Fruit fly (Drosophila melanogaster) whole organism, embryonic: ENCODE data around the gene Trax.

ENCODE experiments used
- Asciz ChIP-seq: fragments of 200-800 bp; sonication (Bioruptor generic); optimal IDR thresholded peaks from 2 replicates; lab custom pipeline; 2017; ENCODE audit warnings: missing biosample characterization, mild to moderate bottlenecking, missing genetic modification characterization, missing genetic modification reagents
- BtbVII ChIP-seq: fragments of 200-800 bp; sonication (Bioruptor generic); optimal IDR thresholded peaks from 3 replicates; lab custom pipeline; 2017; ENCODE audit warnings: missing biosample characterization, mild to moderate bottlenecking, missing genetic modification characterization
- CG10321 ChIP-seq: fragments of 200-800 bp; sonication (Bioruptor generic); IDR thresholded peaks from 2 replicates; pipeline ENCODE4 v1.3.6; 2022; ENCODE audit warnings: missing biosample characterization, missing genetic modification characterization
- CG12219 ChIP-seq: fragments of 200-800 bp; sonication (Bioruptor generic); optimal IDR thresholded peaks from 3 replicates; lab custom pipeline; 2018; ENCODE audit warnings: missing biosample characterization, mild to moderate bottlenecking, missing genetic modification characterization
- CG12769 ChIP-seq: fragments of 200-800 bp; sonication (Bioruptor generic); optimal IDR thresholded peaks from 2 replicates; lab custom pipeline; 2019; ENCODE audit warnings: missing biosample characterization, mild to moderate bottlenecking, missing genetic modification characterization, moderate library complexity
- CG13775 ChIP-seq: fragments of 200-800 bp; sonication (Bioruptor generic); optimal IDR thresholded peaks from 3 replicates; lab custom pipeline; 2017; ENCODE audit warnings: missing biosample characterization, mild to moderate bottlenecking, missing genetic modification characterization
- CG1529 ChIP-seq: fragments of 200-800 bp; sonication (Bioruptor generic); optimal IDR thresholded peaks from 3 replicates; lab custom pipeline; 2018; ENCODE audit warnings: missing biosample characterization, missing genetic modification characterization
- CG17361 ChIP-seq: fragments of 200-800 bp; sonication (Bioruptor generic); IDR thresholded peaks from 3 replicates; pipeline ENCODE4 v1.3.6; 2022; ENCODE audit warnings: missing biosample characterization, missing genetic modification characterization
- CG18619 ChIP-seq: fragments of 200-800 bp; sonication (Bioruptor generic); optimal IDR thresholded peaks from 3 replicates; lab custom pipeline; 2017; ENCODE audit warnings: missing biosample characterization, mild to moderate bottlenecking, missing genetic modification characterization
- CG30020 ChIP-seq: fragments of 200-800 bp; optimal IDR thresholded peaks from 2 replicates; lab custom pipeline; 2019; ENCODE audit warnings: missing biosample characterization, mild to moderate bottlenecking, missing genetic modification characterization, moderate library complexity
- CG34376 ChIP-seq: fragments of 200-800 bp; sonication (Bioruptor generic); optimal IDR thresholded peaks from 2 replicates; lab custom pipeline; 2018; ENCODE audit warnings: missing biosample characterization, mild to moderate bottlenecking, missing genetic modification characterization
- CG3847 ChIP-seq: fragments of 200-800 bp; sonication (Bioruptor generic); IDR thresholded peaks from 2 replicates; pipeline ENCODE4 v1.3.6; 2022; ENCODE audit warnings: missing biosample characterization, missing genetic modification characterization
- CG4282 ChIP-seq: fragments of 200-800 bp; sonication (Bioruptor generic); optimal IDR thresholded peaks from 2 replicates; lab custom pipeline; 2016; ENCODE audit warnings: missing biosample characterization, missing genetic modification characterization
- CG6765 ChIP-seq: fragments of 200-800 bp; sonication (Bioruptor generic); optimal IDR thresholded peaks from 3 replicates; lab custom pipeline; 2017; ENCODE audit warnings: missing biosample characterization, mild to moderate bottlenecking, missing genetic modification characterization
- CG7928 ChIP-seq: fragments of 200-800 bp; sonication (Bioruptor generic); optimal IDR thresholded peaks from 2 replicates; lab custom pipeline; 2017; ENCODE audit warnings: missing biosample characterization, mild to moderate bottlenecking, missing genetic modification characterization
- CG7987 ChIP-seq: fragments of 200-800 bp; sonication (Bioruptor generic); optimal IDR thresholded peaks from 2 replicates; lab custom pipeline; 2018; ENCODE audit warnings: missing biosample characterization, mild to moderate bottlenecking, missing genetic modification characterization, moderate library complexity
- CG8359 ChIP-seq: fragments of 200-800 bp; sonication (Bioruptor generic); optimal IDR thresholded peaks from 2 replicates; lab custom pipeline; 2017; ENCODE audit warnings: missing biosample characterization, mild to moderate bottlenecking, missing genetic modification characterization, borderline replicate concordance
- CG9437 ChIP-seq: fragments of 200-800 bp; sonication (Bioruptor generic); optimal IDR thresholded peaks from 2 replicates; lab custom pipeline; 2018; ENCODE audit warnings: missing biosample characterization, mild to moderate bottlenecking, missing genetic modification characterization
- CTCF ChIP-seq: fragments of 200-800 bp; sonication (Bioruptor generic); optimal IDR thresholded peaks from 2 replicates; lab custom pipeline; 2017; ENCODE audit warnings: missing biosample characterization, mild to moderate bottlenecking, missing genetic modification characterization, moderate library complexity
- CrebB ChIP-seq: fragments of 200-800 bp; sonication (Bioruptor generic); optimal IDR thresholded peaks from 3 replicates; lab custom pipeline; 2018; ENCODE audit warnings: missing biosample characterization, mild to moderate bottlenecking, missing genetic modification characterization
- Dbx ChIP-seq: fragments of 200-800 bp; sonication (Bioruptor generic); IDR thresholded peaks from 3 replicates; pipeline ENCODE4 v1.3.6; 2022; ENCODE audit warnings: missing biosample characterization, missing genetic modification characterization
- Dip3 ChIP-seq: fragments of 200-800 bp; sonication (Bioruptor generic); optimal IDR thresholded peaks from 3 replicates; lab custom pipeline; 2016; ENCODE audit warnings: missing biosample characterization, missing genetic modification characterization
- Fer3 ChIP-seq: fragments of 200-800 bp; sonication (Bioruptor generic); optimal IDR thresholded peaks from 2 replicates; lab custom pipeline; 2018; ENCODE audit warnings: missing biosample characterization, mild to moderate bottlenecking, missing genetic modification characterization, moderate library complexity
- HLH3B ChIP-seq: fragments of 200-800 bp; sonication (Bioruptor generic); IDR thresholded peaks from 2 replicates; pipeline ENCODE4 v1.3.6; 2022; ENCODE audit warnings: missing biosample characterization, missing genetic modification characterization
- Lpt ChIP-seq: fragments of >200 bp; optimal IDR thresholded peaks from 2 replicates; lab custom pipeline; 2018; ENCODE audit warnings: missing biosample characterization, missing genetic modification characterization
- Max ChIP-seq: fragments of 200-800 bp; sonication (Bioruptor generic); optimal IDR thresholded peaks from 2 replicates; lab custom pipeline; 2016; ENCODE audit warnings: missing biosample characterization, mild to moderate bottlenecking, missing genetic modification characterization
- NC2α ChIP-seq: fragments of 200-800 bp; sonication (Bioruptor generic); optimal IDR thresholded peaks from 2 replicates; lab custom pipeline; 2016; ENCODE audit warnings: missing biosample characterization, missing genetic modification characterization
- NK7.1 ChIP-seq: fragments of 200-800 bp; sonication (Bioruptor generic); optimal IDR thresholded peaks from 3 replicates; lab custom pipeline; 2016; ENCODE audit warnings: missing biosample characterization, missing genetic modification characterization
- Opbp ChIP-seq: fragments of 200-800 bp; sonication (Bioruptor generic); IDR thresholded peaks from 3 replicates; pipeline ENCODE4 v1.3.6; 2022; ENCODE audit warnings: missing biosample characterization, missing genetic modification characterization; ENCODE audit not compliant: partially characterized antibody
- PHDP ChIP-seq: fragments of 200-800 bp; sonication (Bioruptor generic); optimal IDR thresholded peaks from 3 replicates; lab custom pipeline; 2018; ENCODE audit warnings: missing biosample characterization, mild to moderate bottlenecking, missing genetic modification characterization, moderate library complexity
- Spps ChIP-seq: fragments of 200-800 bp; sonication (Bioruptor generic); optimal IDR thresholded peaks from 2 replicates; lab custom pipeline; 2018; ENCODE audit warnings: missing biosample characterization, mild to moderate bottlenecking, missing genetic modification characterization
- ara ChIP-seq: fragments of 200-800 bp; sonication (Bioruptor generic); IDR thresholded peaks from 2 replicates; pipeline ENCODE4 v1.3.6; 2022; ENCODE audit warnings: missing biosample characterization, missing genetic modification characterization
- crc ChIP-seq: fragments of 200-800 bp; sonication (Bioruptor generic); optimal IDR thresholded peaks from 2 replicates; lab custom pipeline; 2016; ENCODE audit warnings: missing biosample characterization, missing genetic modification characterization
- crol ChIP-seq: fragments of 200-800 bp; sonication (Bioruptor generic); IDR thresholded peaks from 2 replicates; pipeline ENCODE4 v1.3.6; 2022; ENCODE audit warnings: missing biosample characterization, missing genetic modification characterization
- cwo ChIP-seq: fragments of 200-800 bp; sonication (Bioruptor generic); optimal IDR thresholded peaks from 3 replicates; lab custom pipeline; 2017; ENCODE audit warnings: missing biosample characterization, missing genetic modification characterization, mild to moderate bottlenecking, moderate library complexity, missing genetic modification reagents
- disco-r ChIP-seq: fragments of 200-800 bp; sonication (Bioruptor generic); optimal IDR thresholded peaks from 2 replicates; lab custom pipeline; 2016; ENCODE audit warnings: missing biosample characterization, missing genetic modification characterization
- dmrt11E ChIP-seq: fragments of 200-800 bp; sonication (Bioruptor generic); optimal IDR thresholded peaks from 3 replicates; lab custom pipeline; 2018; ENCODE audit warnings: missing biosample characterization, mild to moderate bottlenecking, missing genetic modification characterization, moderate library complexity
- fd64A ChIP-seq: fragments of 200-800 bp; sonication (Bioruptor generic); optimal IDR thresholded peaks from 3 replicates; lab custom pipeline; 2018; ENCODE audit warnings: missing biosample characterization, mild to moderate bottlenecking, missing genetic modification characterization
- fru ChIP-seq: fragments of >200 bp; optimal IDR thresholded peaks from 2 replicates; lab custom pipeline; 2017
- gem ChIP-seq: fragments of 200-800 bp; sonication (Bioruptor generic); optimal IDR thresholded peaks from 2 replicates; lab custom pipeline; 2019; ENCODE audit warnings: missing biosample characterization, mild to moderate bottlenecking, missing genetic modification characterization, moderate library complexity
- hkb ChIP-seq, 2 experiments: fragments of 200-800 bp in 1 of 2; fragments of >200 bp in 1 of 2; sonication (Bioruptor generic) in 1 of 2; IDR thresholded peaks in 1 of 2; optimal IDR thresholded peaks in 1 of 2; 2 replicates each; pipeline versions ENCODE4 v1.3.6 to Lab custom; 2017 to 2022; ENCODE audit warnings: missing biosample characterization in 1 of 2, missing genetic modification characterization in 1 of 2
- ind ChIP-seq: fragments of 200-800 bp; sonication (Bioruptor generic); optimal IDR thresholded peaks from 3 replicates; lab custom pipeline; 2016; ENCODE audit warnings: missing biosample characterization, missing genetic modification characterization
- inv ChIP-seq: fragments of 200-800 bp; sonication (Bioruptor generic); IDR thresholded peaks from 2 replicates; pipeline ENCODE4 v1.3.6; 2022; ENCODE audit warnings: missing biosample characterization, missing genetic modification characterization; ENCODE audit not compliant: partially characterized antibody
- p53 ChIP-seq: fragments of 200-800 bp; sonication (Bioruptor generic); optimal IDR thresholded peaks from 2 replicates; lab custom pipeline; 2016; ENCODE audit warnings: missing biosample characterization, missing genetic modification characterization
- psq ChIP-seq: fragments of 200-800 bp; sonication (Bioruptor generic); optimal IDR thresholded peaks from 2 replicates; lab custom pipeline; 2017; ENCODE audit warnings: missing biosample characterization, missing genetic modification characterization
- ranshi ChIP-seq: fragments of 200-800 bp; sonication (Bioruptor generic); IDR thresholded peaks from 2 replicates; pipeline ENCODE4 v1.3.6; 2022; ENCODE audit warnings: missing biosample characterization, missing genetic modification characterization
- ro ChIP-seq: fragments of 200-800 bp; sonication (Bioruptor generic); IDR thresholded peaks from 2 replicates; pipeline ENCODE4 v1.3.6; 2022; ENCODE audit warnings: missing biosample characterization, missing genetic modification characterization
- sens ChIP-seq: fragments of 200-800 bp; sonication (Bioruptor generic); peaks from one replicate; lab custom pipeline; 2016; ENCODE audit warnings: missing biosample characterization, missing genetic modification characterization
- seq ChIP-seq: fragments of 200-800 bp; sonication (Bioruptor generic); IDR thresholded peaks from 2 replicates; pipeline ENCODE4 v1.3.6; 2022; ENCODE audit warnings: missing biosample characterization, missing genetic modification characterization
- slp2 ChIP-seq: fragments of 200-800 bp; sonication (Bioruptor generic); optimal IDR thresholded peaks from 2 replicates; lab custom pipeline; 2016; ENCODE audit warnings: missing biosample characterization, missing genetic modification characterization
- yki ChIP-seq: fragments of >200 bp; optimal IDR thresholded peaks from 3 replicates; lab custom pipeline; 2018

Trax gene

DNA sequence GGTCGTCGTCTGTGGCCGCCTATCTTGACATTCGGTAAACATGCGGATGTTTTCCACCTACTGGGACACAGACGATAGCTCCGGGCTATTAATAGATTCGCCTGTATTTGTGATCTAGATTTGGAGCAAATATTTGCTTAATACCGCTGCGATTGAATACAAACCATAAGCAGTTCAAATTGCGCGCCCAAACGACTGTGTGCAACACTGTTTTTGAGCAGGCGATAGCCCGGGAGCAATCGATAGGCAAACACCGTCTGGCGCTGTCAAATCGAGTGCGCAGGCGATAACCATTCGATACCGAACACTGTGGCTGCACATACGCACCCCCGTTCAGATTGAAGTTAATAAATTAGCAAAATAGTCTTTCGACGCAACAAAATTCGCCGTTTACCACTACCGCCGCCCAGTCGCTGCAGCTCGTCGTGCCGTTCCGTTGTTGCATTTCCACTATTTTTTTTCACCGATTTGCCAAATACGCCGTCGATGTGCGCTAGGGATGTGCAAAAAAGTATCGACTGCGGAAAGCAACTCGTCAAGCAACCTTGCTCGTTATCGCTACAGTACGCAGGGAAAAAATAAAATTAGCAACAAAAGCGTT is 46.7 kb downstream of the Trax start, which contains the start of gene Atx2 (continued):
- TF ChIP-seq seq = peak; percentile 45; the same call in 1 of the 2 replicates
- TF ChIP-seq CG12219 = no peak
- TF ChIP-seq CG8359 (GFP tag; lab: Kevin White, UChicago) = no peak
- no peak for TF ChIP-seq crol (GFP tag; lab: Robert Waterston, UW)
- no peak for TF ChIP-seq Fer3 (tag; lab: Kevin White, UChicago)
- peak; percentile 32; the same call in 1 of the 2 replicates for TF ChIP-seq ranshi (GFP tag; lab: Robert Waterston, UW)
- peak; percentile 27 for TF ChIP-seq CG30020
- peak; percentile 1 for TF ChIP-seq NK7.1
- no peak for TF ChIP-seq psq (GFP tag; lab: Kevin White, UChicago)
- no peak for TF ChIP-seq cwo (GFP tag; lab: Kevin White, UChicago)
- TF ChIP-seq Spps (tag; lab: Kevin White, UChicago) = no peak
- peak; percentile 40 for TF ChIP-seq CG18619
- TF ChIP-seq BtbVII (GFP tag; lab: Kevin White, UChicago) = peak; percentile 20
- peak; percentile 13 for TF ChIP-seq CG7987 (GFP tag; lab: Kevin White, UChicago)
- peak; percentile 69 for TF ChIP-seq CTCF (GFP tag; lab: Kevin White, UChicago)
- no peak for TF ChIP-seq ind (GFP tag; lab: Kevin White, UChicago)
- TF ChIP-seq CG3847 (GFP tag; lab: Robert Waterston, UW) = peak; percentile 66
- no peak for TF ChIP-seq CG34376
- TF ChIP-seq ara (GFP tag; lab: Robert Waterston, UW) = 0 out of 2 replicates have a peak, but pooled peaks have one; percentile 21
- peak; percentile 14 for TF ChIP-seq disco-r (GFP tag; lab: Kevin White, UChicago)
- peak; percentile 5 for TF ChIP-seq PHDP
- TF ChIP-seq Asciz (GFP tag; lab: Kevin White, UChicago) = peak; percentile 12
- no peak for TF ChIP-seq CG12769 (tag; lab: Kevin White, UChicago)
- no peak for TF ChIP-seq NC2α
- peak; percentile 6 for TF ChIP-seq CG4282 (GFP tag; lab: Kevin White, UChicago)
- peak; percentile 5 for TF ChIP-seq slp2 (GFP tag; lab: Kevin White, UChicago)
- peak; percentile 37 for TF ChIP-seq Max (GFP tag; lab: Kevin White, UChicago)
- TF ChIP-seq fd64A = peak; percentile 43
- TF ChIP-seq CG9437 = peak; percentile 27
- TF ChIP-seq dmrt11E (tag; lab: Kevin White, UChicago) = peak; percentile 16
- peak; percentile 38; the same call in 2 of the 3 replicates for TF ChIP-seq CG17361 (GFP tag; lab: Robert Waterston, UW)
- no peak for TF ChIP-seq CG6765
- TF ChIP-seq p53 (GFP tag; lab: Kevin White, UChicago) = no peak
- TF ChIP-seq Dbx (GFP tag; lab: Robert Waterston, UW) = peak; percentile 77
- peak; percentile 76 for TF ChIP-seq sens (GFP tag; lab: Kevin White, UChicago)
- no peak for TF ChIP-seq yki (lab: Kevin White, UChicago)
- peak; percentile 9 for TF ChIP-seq gem (tag; lab: Kevin White, UChicago)
- peak; percentile 3 for TF ChIP-seq hkb (optimal IDR thresholded peaks at IDR 0.05; lab: Kevin White, UChicago)
- peak; percentile 32; the same call in 1 of the 2 replicates for TF ChIP-seq hkb (GFP tag; IDR thresholded peaks at IDR 0.05; lab: Robert Waterston, UW)
- no peak for TF ChIP-seq CG1529 (GFP tag; lab: Kevin White, UChicago)
- peak; percentile 95 for TF ChIP-seq Opbp (GFP tag; lab: Robert Waterston, UW)
- peak; percentile 30 for TF ChIP-seq CG13775
- no peak for TF ChIP-seq CG10321
- TF ChIP-seq crc (GFP tag; lab: Kevin White, UChicago) = no peak
- peak; percentile 43; the same call in 1 of the 2 replicates for TF ChIP-seq HLH3B (GFP tag; lab: Robert Waterston, UW)
- peak; percentile 95 for TF ChIP-seq inv (GFP tag; lab: Robert Waterston, UW)
- no peak for TF ChIP-seq ro
- TF ChIP-seq CrebB = peak; percentile 30
- TF ChIP-seq Dip3 (GFP tag; lab: Kevin White, UChicago) = peak; percentile 0
- no peak for TF ChIP-seq fru
- TF ChIP-seq Lpt (GFP tag; lab: Kevin White, UChicago) = no peak
- TF ChIP-seq CG7928 = no peak
